Fruit fly (Drosophila melanogaster) whole organism, prepupa: Measurements from ENCODE around the gene Alh.
A peak's percentile ranks its signal among the peaks of the same experiment; 100 is the strongest.

Experiments
- CG1621 ChIP-seq: fragments of 200-800 bp; sonication (Bioruptor generic); optimal IDR thresholded peaks from 3 replicates; lab custom pipeline; 2018; ENCODE audit warnings: missing biosample characterization, mild to moderate bottlenecking, missing genetic modification characterization
- CG32006 ChIP-seq: fragments of 200-800 bp; sonication (Bioruptor generic); optimal IDR thresholded peaks from 3 replicates; lab custom pipeline; 2017; ENCODE audit warnings: missing biosample characterization, mild to moderate bottlenecking, missing genetic modification characterization
- CG34406 ChIP-seq: fragments of 200-800 bp; sonication (Bioruptor generic); optimal IDR thresholded peaks from 3 replicates; lab custom pipeline; 2016; ENCODE audit warnings: missing biosample characterization, missing genetic modification characterization
- CG6276 ChIP-seq: fragments of 200-800 bp; sonication (Bioruptor generic); optimal IDR thresholded peaks from 2 replicates; lab custom pipeline; 2017; ENCODE audit warnings: missing biosample characterization, mild to moderate bottlenecking, missing genetic modification characterization
- Hr4 ChIP-seq: fragments of 200-800 bp; sonication (Bioruptor generic); optimal IDR thresholded peaks from 3 replicates; lab custom pipeline; 2016; ENCODE audit warnings: missing biosample characterization, missing genetic modification characterization
- OdsH ChIP-seq: fragments of 200-800 bp; sonication (Bioruptor generic); optimal IDR thresholded peaks from 3 replicates; lab custom pipeline; 2016; ENCODE audit warnings: missing biosample characterization, missing genetic modification characterization
- achi ChIP-seq: fragments of 200-800 bp; sonication (Bioruptor generic); optimal IDR thresholded peaks from 3 replicates; lab custom pipeline; 2016; ENCODE audit warnings: missing biosample characterization, missing genetic modification characterization
- dac ChIP-seq: fragments of 200-800 bp; sonication (Bioruptor generic); optimal IDR thresholded peaks from 2 replicates; lab custom pipeline; 2017; ENCODE audit warnings: missing biosample characterization, mild to moderate bottlenecking, missing genetic modification characterization
- spab ChIP-seq: fragments of 200-800 bp; sonication (Bioruptor generic); optimal IDR thresholded peaks from 2 replicates; lab custom pipeline; 2017; ENCODE audit warnings: missing biosample characterization, mild to moderate bottlenecking, missing genetic modification characterization, missing genetic modification reagents
- ss ChIP-seq, 2 experiments: fragments of 200-800 bp; sonication (Bioruptor generic); optimal IDR thresholded peaks; 2 replicates in 1 of 2; 3 replicates in 1 of 2; lab custom pipeline; 2017 to 2018; ENCODE audit warnings: mild to moderate bottlenecking in 2 of 2, missing biosample characterization in 2 of 2, missing genetic modification characterization in 2 of 2, moderate library complexity in 1 of 2
- vri ChIP-seq: fragments of 200-800 bp; sonication (Bioruptor generic); optimal IDR thresholded peaks from 3 replicates; lab custom pipeline; 2016; ENCODE audit warnings: missing biosample characterization, mild to moderate bottlenecking, missing genetic modification characterization

- TF ChIP-seq ss (GFP tag; optimal IDR thresholded peaks at IDR 0.05; lab: Kevin White, UChicago) (no peak), achi (no peak), CG34406 (GFP tag; lab: Kevin White, UChicago) (no peak), OdsH (GFP tag; lab: Kevin White, UChicago) (no peak), CG32006 (GFP tag; lab: Kevin White, UChicago) (no peak), spab (GFP tag; lab: Kevin White, UChicago) (no peak), Hr4 (GFP tag; lab: Kevin White, UChicago) (no peak), CG1621 (no peak), CG6276 (no peak), vri (peak; percentile 26), dac (GFP tag; lab: Kevin White, UChicago) (no peak)
Observed at dm6 chr3R:7066267-7066666, 57.7 kb downstream of the Alh start.
